Worm (Caenorhabditis elegans) whole organism, late embryonic: ENCODE data around the gene clec-173.

ENCODE experiments used
- ceh-24 ChIP-seq: sonication (generic microtip); optimal IDR thresholded peaks from 2 replicates; lab custom pipeline; 2016; ENCODE audit warnings: mild to moderate bottlenecking, missing genetic modification characterization, missing compliant biosample characterization
- elt-2 ChIP-seq: sonication (generic microtip); optimal IDR thresholded peaks from 2 replicates; lab custom pipeline; 2016; ENCODE audit warnings: missing genetic modification reagents, missing genetic modification characterization, missing compliant biosample characterization
- hlh-30 ChIP-seq: sonication (generic microtip); optimal IDR thresholded peaks from 2 replicates; lab custom pipeline; 2017; ENCODE audit warnings: antibody characterized with exemption, missing genetic modification characterization, missing compliant biosample characterization; ENCODE audit not compliant: insufficient read depth
- pqm-1 ChIP-seq: sonication (generic microtip); optimal IDR thresholded peaks from 2 replicates; lab custom pipeline; 2016; ENCODE audit warnings: missing genetic modification characterization, missing compliant biosample characterization
- sox-2 ChIP-seq: fragments of 200-800 bp; sonication (Bioruptor generic); IDR thresholded peaks from 2 replicates; pipeline ENCODE4 v1.3.6; 2022; ENCODE audit warnings: missing genetic modification reagents, missing genetic modification characterization, missing compliant biosample characterization

DNA sequence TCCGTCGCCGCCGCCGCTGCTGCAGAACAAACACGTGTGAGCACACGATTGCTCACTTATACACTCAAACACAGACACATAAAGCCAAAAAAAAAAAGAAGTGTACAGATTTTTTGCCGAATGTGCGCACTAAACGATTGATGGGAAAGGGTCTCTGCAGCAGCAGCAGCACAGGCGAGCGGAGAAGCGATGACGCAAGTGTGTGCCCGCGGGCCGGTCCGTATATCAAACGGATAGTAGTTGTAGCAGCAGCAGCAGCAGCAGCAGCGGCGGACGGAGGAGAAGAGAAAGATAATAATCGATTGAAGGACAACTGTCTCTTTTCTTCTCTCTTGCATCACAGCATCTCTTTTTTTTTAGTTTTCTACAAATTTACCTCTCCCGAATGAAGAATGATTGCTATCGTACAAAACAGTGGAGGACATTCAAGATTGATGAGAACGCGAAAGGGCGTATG lies 34.0 kb downstream of the clec-173 start:
- TF ChIP-seq pqm-1 (tag; lab: Kevin White, UChicago) = no peak
- TF ChIP-seq elt-2 (tag; lab: Kevin White, UChicago) = peak; percentile 30
- no peak for TF ChIP-seq sox-2 (GFP tag; lab: Robert Waterston, UW)
- no peak for TF ChIP-seq ceh-24 (tag; lab: Kevin White, UChicago)
- TF ChIP-seq hlh-30 (tag; lab: Kevin White, UChicago) = no peak
